Fruit fly (Drosophila melanogaster) whole organism, prepupa: ENCODE data around the gene Gapvd1.

Experiments
- Blimp-1 ChIP-seq: fragments of 200-800 bp; sonication (Bioruptor generic); optimal IDR thresholded peaks from 3 replicates; lab custom pipeline; 2017; ENCODE audit warnings: missing biosample characterization, missing genetic modification characterization, mild to moderate bottlenecking, moderate library complexity, missing genetic modification reagents
- CG10631 ChIP-seq: fragments of 200-800 bp; sonication (Bioruptor generic); optimal IDR thresholded peaks from 2 replicates; lab custom pipeline; 2016; ENCODE audit warnings: missing biosample characterization, missing genetic modification characterization
- CG10669 ChIP-seq: fragments of 200-800 bp; sonication (Bioruptor generic); optimal IDR thresholded peaks from 3 replicates; lab custom pipeline; 2018; ENCODE audit warnings: missing biosample characterization, mild to moderate bottlenecking, missing genetic modification characterization, moderate library complexity
- CG11294 ChIP-seq: fragments of 200-800 bp; sonication (Bioruptor generic); IDR thresholded peaks from 2 replicates; pipeline ENCODE4 v1.3.6; 2022; ENCODE audit warnings: missing biosample characterization, missing genetic modification characterization
- CG11762 ChIP-seq: fragments of 200-800 bp; sonication (Bioruptor generic); optimal IDR thresholded peaks from 3 replicates; lab custom pipeline; 2016; ENCODE audit warnings: missing biosample characterization, missing genetic modification characterization; ENCODE audit not compliant: insufficient read depth
- CG11902 ChIP-seq: fragments of 200-800 bp; sonication (Bioruptor generic); optimal IDR thresholded peaks from 3 replicates; lab custom pipeline; 2016; ENCODE audit warnings: missing biosample characterization, missing genetic modification characterization
- CG15336 ChIP-seq: fragments of 200-800 bp; sonication (Bioruptor generic); IDR thresholded peaks from 2 replicates; pipeline ENCODE4 v1.3.6; 2022; ENCODE audit warnings: missing biosample characterization, missing genetic modification characterization
- CG1621 ChIP-seq: fragments of 200-800 bp; sonication (Bioruptor generic); optimal IDR thresholded peaks from 3 replicates; lab custom pipeline; 2018; ENCODE audit warnings: missing biosample characterization, mild to moderate bottlenecking, missing genetic modification characterization
- CG16779 ChIP-seq: fragments of 200-800 bp; sonication (Bioruptor generic); optimal IDR thresholded peaks from 3 replicates; lab custom pipeline; 2017; ENCODE audit warnings: missing biosample characterization, mild to moderate bottlenecking, missing genetic modification characterization
- CG3032 ChIP-seq: fragments of 200-800 bp; optimal IDR thresholded peaks from 2 replicates; lab custom pipeline; 2019; ENCODE audit warnings: missing biosample characterization, mild to moderate bottlenecking, missing genetic modification characterization, moderate library complexity
- CG31627 ChIP-seq: fragments of 200-800 bp; sonication (Bioruptor generic); optimal IDR thresholded peaks from 3 replicates; lab custom pipeline; 2016; ENCODE audit warnings: missing biosample characterization, missing genetic modification characterization
- CG32006 ChIP-seq: fragments of 200-800 bp; sonication (Bioruptor generic); optimal IDR thresholded peaks from 3 replicates; lab custom pipeline; 2017; ENCODE audit warnings: missing biosample characterization, mild to moderate bottlenecking, missing genetic modification characterization
- CG34406 ChIP-seq: fragments of 200-800 bp; sonication (Bioruptor generic); optimal IDR thresholded peaks from 3 replicates; lab custom pipeline; 2016; ENCODE audit warnings: missing biosample characterization, missing genetic modification characterization
- CG3919 ChIP-seq: fragments of 200-800 bp; sonication (Bioruptor generic); optimal IDR thresholded peaks from 3 replicates; lab custom pipeline; 2016; ENCODE audit warnings: missing biosample characterization, missing genetic modification characterization
- CG4318 ChIP-seq: fragments of 200-800 bp; sonication (Bioruptor generic); optimal IDR thresholded peaks from 3 replicates; lab custom pipeline; 2017; ENCODE audit warnings: missing biosample characterization, mild to moderate bottlenecking, missing genetic modification characterization
- CG6163 ChIP-seq: fragments of 200-800 bp; sonication (Bioruptor generic); IDR thresholded peaks from 3 replicates; pipeline ENCODE4 v1.3.6; 2022; ENCODE audit warnings: missing biosample characterization, missing genetic modification characterization
- CG6792 ChIP-seq: fragments of 200-800 bp; sonication (Bioruptor generic); optimal IDR thresholded peaks from 3 replicates; lab custom pipeline; 2016; ENCODE audit warnings: missing biosample characterization, missing genetic modification characterization
- CG6808 ChIP-seq: fragments of 200-800 bp; sonication (Bioruptor generic); optimal IDR thresholded peaks from 3 replicates; lab custom pipeline; 2017; ENCODE audit warnings: missing biosample characterization, missing genetic modification characterization, mild to moderate bottlenecking, moderate library complexity, missing genetic modification reagents
- CG6854 ChIP-seq: fragments of 200-800 bp; sonication (Bioruptor generic); optimal IDR thresholded peaks from 2 replicates; lab custom pipeline; 2017; ENCODE audit warnings: missing biosample characterization, mild to moderate bottlenecking, missing genetic modification characterization
- CG8119 ChIP-seq: fragments of 200-800 bp; sonication (Bioruptor generic); IDR thresholded peaks from 3 replicates; pipeline ENCODE4 v1.3.6; 2022; ENCODE audit warnings: missing biosample characterization, missing genetic modification characterization
- CG8319 ChIP-seq: fragments of 200-800 bp; sonication (Bioruptor generic); optimal IDR thresholded peaks from 3 replicates; lab custom pipeline; 2016; ENCODE audit warnings: missing biosample characterization, missing genetic modification characterization
- CG8632 ChIP-seq: fragments of 200-800 bp; sonication (Bioruptor generic); optimal IDR thresholded peaks from 3 replicates; lab custom pipeline; 2016; ENCODE audit warnings: missing biosample characterization, missing genetic modification characterization
- CG9139 ChIP-seq: fragments of 200-800 bp; sonication (Bioruptor generic); optimal IDR thresholded peaks from 3 replicates; lab custom pipeline; 2017; ENCODE audit warnings: missing biosample characterization, mild to moderate bottlenecking, missing genetic modification characterization
- Eip75B ChIP-seq: fragments of 200-800 bp; sonication (Bioruptor generic); optimal IDR thresholded peaks from 3 replicates; lab custom pipeline; 2016; ENCODE audit warnings: missing biosample characterization, missing genetic modification characterization
- Eip78C ChIP-seq: fragments of 200-800 bp; sonication (Bioruptor generic); peaks from one replicate; lab custom pipeline; 2016; ENCODE audit warnings: missing biosample characterization, missing genetic modification characterization
- Ets21C ChIP-seq: fragments of 200-800 bp; sonication (Bioruptor generic); optimal IDR thresholded peaks from 3 replicates; lab custom pipeline; 2016; ENCODE audit warnings: missing biosample characterization, missing genetic modification characterization
- Hr38 ChIP-seq: sonication (Bioruptor generic); optimal IDR thresholded peaks from 2 replicates; lab custom pipeline; 2016; ENCODE audit warnings: missing biosample characterization, missing genetic modification characterization
- Hr39 ChIP-seq: fragments of 200-800 bp; sonication (Bioruptor generic); optimal IDR thresholded peaks from 2 replicates; lab custom pipeline; 2016; ENCODE audit warnings: missing biosample characterization, missing genetic modification characterization
- Hr4 ChIP-seq: fragments of 200-800 bp; sonication (Bioruptor generic); optimal IDR thresholded peaks from 3 replicates; lab custom pipeline; 2016; ENCODE audit warnings: missing biosample characterization, missing genetic modification characterization
- Lpt ChIP-seq: fragments of 200-800 bp; sonication (Bioruptor generic); optimal IDR thresholded peaks from 3 replicates; lab custom pipeline; 2016; ENCODE audit warnings: missing biosample characterization, missing genetic modification characterization
- Met ChIP-seq: fragments of 200-800 bp; sonication (Bioruptor generic); optimal IDR thresholded peaks from 3 replicates; lab custom pipeline; 2016; ENCODE audit warnings: missing biosample characterization, missing genetic modification characterization
- OdsH ChIP-seq: fragments of 200-800 bp; sonication (Bioruptor generic); optimal IDR thresholded peaks from 3 replicates; lab custom pipeline; 2016; ENCODE audit warnings: missing biosample characterization, missing genetic modification characterization
- Smox ChIP-seq: fragments of 200-800 bp; sonication (Bioruptor generic); optimal IDR thresholded peaks from 3 replicates; lab custom pipeline; 2016; ENCODE audit warnings: missing biosample characterization, missing genetic modification characterization
- Sox102F ChIP-seq: fragments of 200-800 bp; sonication (Bioruptor generic); optimal IDR thresholded peaks from 2 replicates; lab custom pipeline; 2016; ENCODE audit warnings: missing biosample characterization, mild to moderate bottlenecking, missing genetic modification characterization
- Sox15 ChIP-seq: fragments of 200-800 bp; sonication (Bioruptor generic); optimal IDR thresholded peaks from 3 replicates; lab custom pipeline; 2016; ENCODE audit warnings: missing biosample characterization, missing genetic modification characterization
- achi ChIP-seq: fragments of 200-800 bp; sonication (Bioruptor generic); optimal IDR thresholded peaks from 3 replicates; lab custom pipeline; 2016; ENCODE audit warnings: missing biosample characterization, missing genetic modification characterization
- cyc ChIP-seq: fragments of 200-800 bp; sonication (Bioruptor generic); optimal IDR thresholded peaks from 3 replicates; lab custom pipeline; 2016; ENCODE audit warnings: missing biosample characterization, missing genetic modification characterization
- dac ChIP-seq: fragments of 200-800 bp; sonication (Bioruptor generic); optimal IDR thresholded peaks from 2 replicates; lab custom pipeline; 2017; ENCODE audit warnings: missing biosample characterization, mild to moderate bottlenecking, missing genetic modification characterization
- eg ChIP-seq: fragments of 200-800 bp; sonication (Bioruptor generic); IDR thresholded peaks from 3 replicates; pipeline ENCODE4 v1.3.6; 2022; ENCODE audit warnings: missing biosample characterization, missing genetic modification characterization
- fd59A ChIP-seq: fragments of 200-800 bp; sonication (Bioruptor generic); optimal IDR thresholded peaks from 2 replicates; lab custom pipeline; 2017; ENCODE audit warnings: missing biosample characterization, mild to moderate bottlenecking, missing genetic modification characterization, missing genetic modification reagents
- fd85E ChIP-seq: fragments of 200-800 bp; sonication (Bioruptor generic); optimal IDR thresholded peaks from 3 replicates; lab custom pipeline; 2016; ENCODE audit warnings: missing biosample characterization, missing genetic modification characterization
- fkh ChIP-seq: fragments of 200-800 bp; sonication (Bioruptor generic); optimal IDR thresholded peaks from 3 replicates; lab custom pipeline; 2017; ENCODE audit warnings: missing biosample characterization, mild to moderate bottlenecking, missing genetic modification characterization, moderate library complexity
- lz ChIP-seq: fragments of 200-800 bp; sonication (Bioruptor generic); optimal IDR thresholded peaks from 3 replicates; lab custom pipeline; 2016; ENCODE audit warnings: missing biosample characterization, missing genetic modification characterization
- salr ChIP-seq, 2 experiments: fragments of 200-800 bp; sonication (Bioruptor generic); optimal IDR thresholded peaks; 3 replicates each; lab custom pipeline; 2016 to 2018; ENCODE audit warnings: missing biosample characterization in 2 of 2, missing genetic modification characterization in 2 of 2, mild to moderate bottlenecking in 1 of 2
- spab ChIP-seq: fragments of 200-800 bp; sonication (Bioruptor generic); optimal IDR thresholded peaks from 2 replicates; lab custom pipeline; 2017; ENCODE audit warnings: missing biosample characterization, mild to moderate bottlenecking, missing genetic modification characterization, missing genetic modification reagents
- ss ChIP-seq, 2 experiments: fragments of 200-800 bp; sonication (Bioruptor generic); optimal IDR thresholded peaks; 2 replicates in 1 of 2; 3 replicates in 1 of 2; lab custom pipeline; 2017 to 2018; ENCODE audit warnings: mild to moderate bottlenecking in 2 of 2, missing biosample characterization in 2 of 2, missing genetic modification characterization in 2 of 2, moderate library complexity in 1 of 2
- svp ChIP-seq: fragments of 200-800 bp; sonication (Bioruptor generic); peaks from one replicate; lab custom pipeline; 2016; ENCODE audit warnings: missing biosample characterization, missing genetic modification characterization

Gapvd1 gene

dm6 chrX:11326213-11326731, 1.1 kb downstream of the Gapvd1 start (continued):
- TF ChIP-seq CG11902 (GFP tag; lab: Kevin White, UChicago) (peak; percentile 59), CG10669 (peak; percentile 79), svp (GFP tag; lab: Kevin White, UChicago) (peak; percentile 91), Met (GFP tag; lab: Kevin White, UChicago) (peak; percentile 75), CG11294 (GFP tag; lab: Robert Waterston, UW) (peak; percentile 73), CG1621 (peak; percentile 74), CG4318 (GFP tag; lab: Kevin White, UChicago) (peak; percentile 69), CG3032 (tag; lab: Kevin White, UChicago) (peak; percentile 68), fd59A (GFP tag; lab: Kevin White, UChicago) (peak; percentile 72), eg (GFP tag; lab: Robert Waterston, UW) (peak; percentile 76), Blimp-1 (GFP tag; lab: Kevin White, UChicago) (peak; percentile 65), Lpt (GFP tag; lab: Kevin White, UChicago) (peak; percentile 27), Sox15 (GFP tag; lab: Kevin White, UChicago) (peak; percentile 64), CG6792 (GFP tag; lab: Kevin White, UChicago) (peak; percentile 72), spab (GFP tag; lab: Kevin White, UChicago) (peak; percentile 51), Eip75B (GFP tag; lab: Kevin White, UChicago) (peak; percentile 73), CG6163 (GFP tag; lab: Robert Waterston, UW) (peak; percentile 72), CG34406 (peak; percentile 61)

dm6 chrX:11338047-11338747, 13.0 kb downstream of the Gapvd1 start:
- TF ChIP-seq CG8632 (GFP tag; lab: Kevin White, UChicago), result peak; percentile 67
- peak; percentile 47 for TF ChIP-seq Smox (GFP tag; lab: Kevin White, UChicago)
- TF ChIP-seq CG8319 (GFP tag; lab: Kevin White, UChicago), result peak; percentile 5
- TF ChIP-seq CG6792 (GFP tag; lab: Kevin White, UChicago), result peak; percentile 58
- peak; percentile 36 for TF ChIP-seq CG3032 (tag; lab: Kevin White, UChicago)
- peak; percentile 68 for TF ChIP-seq CG31627 (GFP tag; lab: Kevin White, UChicago)
- TF ChIP-seq CG3919 (GFP tag; lab: Kevin White, UChicago), result no peak
- TF ChIP-seq Hr39 (GFP tag; lab: Kevin White, UChicago), result peak; percentile 77
- no peak for TF ChIP-seq fkh
- TF ChIP-seq CG10631 (GFP tag; lab: Kevin White, UChicago), result peak; percentile 64
- no peak for TF ChIP-seq Hr4
- peak; percentile 46 for TF ChIP-seq Sox15 (GFP tag; lab: Kevin White, UChicago)
- TF ChIP-seq CG6808 (GFP tag; lab: Kevin White, UChicago), result no peak
- peak; percentile 61 for TF ChIP-seq cyc
- TF ChIP-seq Sox102F (GFP tag; lab: Kevin White, UChicago), result no peak
- no peak for TF ChIP-seq CG16779 (tag; lab: Kevin White, UChicago)
- 0 out of 3 replicates have a peak, but pooled peaks have one; percentile 30 for TF ChIP-seq CG6163 (GFP tag; lab: Robert Waterston, UW)
- peak; percentile 11 for TF ChIP-seq fd59A (GFP tag; lab: Kevin White, UChicago)
- TF ChIP-seq dac (GFP tag; lab: Kevin White, UChicago), result no peak
- no peak for TF ChIP-seq OdsH (GFP tag; lab: Kevin White, UChicago)
- peak; percentile 94 for TF ChIP-seq Eip78C
- peak; percentile 69 for TF ChIP-seq lz (GFP tag; lab: Kevin White, UChicago)
- TF ChIP-seq CG4318 (GFP tag; lab: Kevin White, UChicago), result no peak
- TF ChIP-seq spab (GFP tag; lab: Kevin White, UChicago), result no peak
- no peak for TF ChIP-seq Hr38
- TF ChIP-seq CG8119 (GFP tag; lab: Robert Waterston, UW), result peak; percentile 48; the same call in 2 of the 3 replicates
- TF ChIP-seq Ets21C, result peak; percentile 51
- TF ChIP-seq CG6854, result no peak
- TF ChIP-seq ss (GFP tag; optimal IDR thresholded peaks at IDR 0.05; lab: Kevin White, UChicago), result no peak
- peak; percentile 71 for TF ChIP-seq achi (GFP tag; lab: Kevin White, UChicago)
- no peak for TF ChIP-seq fd85E (GFP tag; lab: Kevin White, UChicago)
- 0 out of 3 replicates have a peak, but pooled peaks have one; percentile 40 for TF ChIP-seq eg (GFP tag; lab: Robert Waterston, UW)
- TF ChIP-seq CG32006, result peak; percentile 67
- peak in 1 of 2 experiments; percentile 30 for TF ChIP-seq salr (GFP tag; optimal IDR thresholded peaks at IDR 0.05; lab: Kevin White, UChicago)
- TF ChIP-seq CG11294 (GFP tag; lab: Robert Waterston, UW), result no peak
- peak; percentile 45 for TF ChIP-seq CG11762
- peak; percentile 64 for TF ChIP-seq CG15336
- no peak for TF ChIP-seq CG9139 (GFP tag; lab: Kevin White, UChicago)
